Worm (Caenorhabditis elegans) whole organism, early embryonic: Measurements from ENCODE around the gene K07E3.1.

Source experiments
- ama-1 ChIP-seq: fragments of 150-350 bp; optimal IDR thresholded peaks from 2 replicates; lab custom pipeline; 2014
- hmbx-1 ChIP-seq: sonication (generic microtip); optimal IDR thresholded peaks from 2 replicates; lab custom pipeline; 2016; ENCODE audit warnings: mild to moderate bottlenecking, missing genetic modification characterization, missing compliant biosample characterization
- hmg-4 ChIP-seq: fragments of 200-800 bp; sonication (Bioruptor generic); optimal IDR thresholded peaks from 2 replicates; lab custom pipeline; 2018; ENCODE audit warnings: mild to moderate bottlenecking, missing genetic modification characterization, missing compliant biosample characterization
- hnd-1 ChIP-seq: sonication (generic microtip); optimal IDR thresholded peaks from 2 replicates; lab custom pipeline; 2016; ENCODE audit warnings: missing genetic modification characterization, missing compliant biosample characterization
- scrt-1 ChIP-seq: fragments of 200-800 bp; sonication (Bioruptor generic); IDR thresholded peaks from 2 replicates; pipeline ENCODE4 v1.3.6; 2022; ENCODE audit warnings: missing genetic modification characterization, missing compliant biosample characterization
- tbx-37 ChIP-seq: fragments of 200-800 bp; sonication (Bioruptor generic); conservative IDR thresholded peaks from 2 replicates; pipeline ENCODE4 v1.3.6; 2022; ENCODE audit warnings: missing genetic modification reagents, missing genetic modification characterization, missing compliant biosample characterization

DNA sequence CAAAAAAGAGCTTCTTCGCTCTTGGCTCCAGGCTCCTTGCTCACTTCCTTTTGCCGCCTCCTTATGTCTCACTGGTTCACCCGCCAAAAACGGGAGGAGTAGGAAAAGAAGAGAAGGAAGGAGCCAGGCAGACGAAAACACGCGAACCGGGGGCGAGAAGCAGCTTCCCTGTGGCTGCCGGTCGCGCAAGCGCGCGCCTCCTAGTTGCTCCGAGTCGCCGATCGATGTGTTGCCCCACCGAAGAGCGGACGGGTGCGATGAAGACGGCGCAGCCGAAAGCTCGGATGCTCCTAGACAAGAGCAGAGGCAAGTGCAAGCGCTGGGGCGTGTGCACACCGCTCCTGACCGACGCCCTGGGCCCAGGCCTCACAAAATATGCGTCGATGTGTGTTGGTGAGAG, 53.3 kb downstream of the K07E3.1 start:
- TF ChIP-seq hmbx-1 (tag; lab: Kevin White, UChicago) (no peak), scrt-1 (GFP tag; lab: Robert Waterston, UW) (no peak), hmg-4 (GFP tag; lab: Kevin White, UChicago) (peak; percentile 64), ama-1 (no peak), tbx-37 (GFP tag; lab: Robert Waterston, UW) (no peak), hnd-1 (tag; lab: Kevin White, UChicago) (no peak)
